Fruit fly (Drosophila melanogaster) whole organism, embryonic: Measurements from ENCODE around the gene CG3513.

ENCODE experiments used
- CG10147 ChIP-seq: fragments of 200-800 bp; sonication (Bioruptor generic); optimal IDR thresholded peaks from 2 replicates; lab custom pipeline; 2019; ENCODE audit warnings: missing biosample characterization, mild to moderate bottlenecking, missing genetic modification characterization, moderate library complexity
- CG10654 ChIP-seq: fragments of 200-800 bp; sonication (Bioruptor generic); optimal IDR thresholded peaks from 2 replicates; lab custom pipeline; 2016; ENCODE audit warnings: missing biosample characterization, missing genetic modification characterization
- CG11398 ChIP-seq: fragments of 200-800 bp; sonication (Bioruptor generic); optimal IDR thresholded peaks from 2 replicates; lab custom pipeline; 2016; ENCODE audit warnings: missing biosample characterization, missing genetic modification characterization
- CG12769 ChIP-seq: fragments of 200-800 bp; sonication (Bioruptor generic); optimal IDR thresholded peaks from 2 replicates; lab custom pipeline; 2019; ENCODE audit warnings: missing biosample characterization, mild to moderate bottlenecking, missing genetic modification characterization, moderate library complexity
- CG14441 ChIP-seq: fragments of 200-800 bp; sonication (Bioruptor generic); IDR thresholded peaks from 2 replicates; pipeline ENCODE4 v1.3.6; 2022; ENCODE audit warnings: missing biosample characterization, missing genetic modification characterization
- CG16779 ChIP-seq: fragments of 200-800 bp; sonication (Bioruptor generic); IDR thresholded peaks from 2 replicates; pipeline ENCODE4 v1.3.6; 2022; ENCODE audit warnings: missing biosample characterization, missing genetic modification characterization
- CG17568 ChIP-seq: fragments of 200-800 bp; sonication (Bioruptor generic); optimal IDR thresholded peaks from 2 replicates; lab custom pipeline; 2018; ENCODE audit warnings: missing biosample characterization, mild to moderate bottlenecking, missing genetic modification characterization, moderate library complexity
- CG31441 ChIP-seq: fragments of 200-800 bp; sonication (Bioruptor generic); IDR thresholded peaks from 2 replicates; pipeline ENCODE4 v1.3.6; 2022; ENCODE audit warnings: missing biosample characterization, missing genetic modification characterization
- CG34224 ChIP-seq: fragments of 200-800 bp; sonication (Bioruptor generic); IDR thresholded peaks from 3 replicates; pipeline ENCODE4 v1.3.6; 2022; ENCODE audit warnings: missing biosample characterization, missing genetic modification characterization; ENCODE audit not compliant: partially characterized antibody
- CG4617 ChIP-seq: fragments of 200-800 bp; sonication (Bioruptor generic); optimal IDR thresholded peaks from 3 replicates; lab custom pipeline; 2016; ENCODE audit warnings: missing biosample characterization, missing genetic modification characterization, borderline replicate concordance
- CG6175 ChIP-seq: fragments of 200-800 bp; sonication (Bioruptor generic); IDR thresholded peaks from 3 replicates; pipeline ENCODE4 v1.3.6; 2022; ENCODE audit warnings: missing biosample characterization, missing genetic modification characterization
- CG6765 ChIP-seq: fragments of 200-800 bp; sonication (Bioruptor generic); optimal IDR thresholded peaks from 3 replicates; lab custom pipeline; 2017; ENCODE audit warnings: missing biosample characterization, mild to moderate bottlenecking, missing genetic modification characterization
- CG6854 ChIP-seq: fragments of 200-800 bp; sonication (Bioruptor generic); optimal IDR thresholded peaks from 3 replicates; lab custom pipeline; 2017; ENCODE audit warnings: missing biosample characterization, mild to moderate bottlenecking, missing genetic modification characterization
- CG7271 ChIP-seq: fragments of 200-800 bp; sonication (Bioruptor generic); optimal IDR thresholded peaks from 2 replicates; lab custom pipeline; 2018; ENCODE audit warnings: missing biosample characterization, mild to moderate bottlenecking, missing genetic modification characterization, moderate library complexity
- CG7372 ChIP-seq: fragments of 200-800 bp; sonication (Bioruptor generic); IDR thresholded peaks from 2 replicates; pipeline ENCODE4 v1.3.6; 2022; ENCODE audit warnings: missing biosample characterization, missing genetic modification characterization
- CG7786 ChIP-seq: fragments of 200-800 bp; sonication (Bioruptor generic); optimal IDR thresholded peaks from 2 replicates; lab custom pipeline; 2016; ENCODE audit warnings: missing biosample characterization, missing genetic modification characterization
- CG9932 ChIP-seq: fragments of 200-800 bp; sonication (Bioruptor generic); IDR thresholded peaks from 2 replicates; pipeline ENCODE4 v1.3.6; 2022; ENCODE audit warnings: missing biosample characterization, missing genetic modification characterization
- D ChIP-seq, 2 experiments: fragments of 200-800 bp in 1 of 2; fragments of >200 bp in 1 of 2; sonication (Bioruptor generic) in 1 of 2; optimal IDR thresholded peaks; 2 replicates in 1 of 2; 3 replicates in 1 of 2; lab custom pipeline; 2017; ENCODE audit warnings: mild to moderate bottlenecking in 1 of 2, missing biosample characterization in 1 of 2, missing genetic modification characterization in 1 of 2, missing genetic modification reagents in 1 of 2
- HLH4C ChIP-seq: fragments of 200-800 bp; sonication (Bioruptor generic); IDR thresholded peaks from 3 replicates; pipeline ENCODE4 v1.3.6; 2022; ENCODE audit warnings: missing biosample characterization, missing genetic modification characterization; ENCODE audit not compliant: partially characterized antibody
- HLH54F ChIP-seq: fragments of 200-800 bp; sonication (Bioruptor generic); optimal IDR thresholded peaks from 3 replicates; lab custom pipeline; 2016; ENCODE audit warnings: missing biosample characterization, missing genetic modification characterization
- Hand ChIP-seq: fragments of 200-800 bp; sonication (Bioruptor generic); optimal IDR thresholded peaks from 2 replicates; lab custom pipeline; 2017; ENCODE audit warnings: mild to moderate bottlenecking, missing biosample characterization, missing genetic modification reagents, missing genetic modification characterization
- Hr3 ChIP-seq: fragments of 200-800 bp; sonication (Bioruptor generic); optimal IDR thresholded peaks from 3 replicates; lab custom pipeline; 2016; ENCODE audit warnings: missing biosample characterization, missing genetic modification characterization
- Kr ChIP-seq: fragments of 200-800 bp; sonication (Bioruptor generic); optimal IDR thresholded peaks from 2 replicates; lab custom pipeline; 2017; ENCODE audit warnings: missing biosample characterization, mild to moderate bottlenecking, missing genetic modification characterization
- Lpt ChIP-seq: fragments of >200 bp; optimal IDR thresholded peaks from 2 replicates; lab custom pipeline; 2018; ENCODE audit warnings: missing biosample characterization, missing genetic modification characterization
- NfI ChIP-seq: fragments of 200-800 bp; sonication (Bioruptor generic); optimal IDR thresholded peaks from 3 replicates; lab custom pipeline; 2018; ENCODE audit warnings: missing biosample characterization, mild to moderate bottlenecking, missing genetic modification characterization, moderate library complexity
- Side ChIP-seq: fragments of 200-800 bp; sonication (Bioruptor generic); optimal IDR thresholded peaks from 2 replicates; lab custom pipeline; 2016; ENCODE audit warnings: missing biosample characterization, missing genetic modification characterization
- Sin3A ChIP-seq: fragments of >200 bp; optimal IDR thresholded peaks from 2 replicates; lab custom pipeline; 2018
- Sry-β ChIP-seq: fragments of 200-800 bp; sonication (Bioruptor generic); optimal IDR thresholded peaks from 2 replicates; lab custom pipeline; 2018; ENCODE audit warnings: missing biosample characterization, mild to moderate bottlenecking, missing genetic modification characterization, moderate library complexity
- Ssrp ChIP-seq: fragments of 200-800 bp; sonication (Bioruptor generic); optimal IDR thresholded peaks from 2 replicates; lab custom pipeline; 2018; ENCODE audit warnings: missing biosample characterization, mild to moderate bottlenecking, missing genetic modification characterization, moderate library complexity
- Stat92E ChIP-seq, 3 experiments: fragments of >200 bp in 2 of 3; fragments of 200-800 bp in 1 of 3; sonication (Bioruptor generic) in 1 of 3; optimal IDR thresholded peaks; 2 replicates each; lab custom pipeline; 2017 to 2019; ENCODE audit warnings: missing biosample characterization in 3 of 3, missing genetic modification characterization in 3 of 3, mild to moderate bottlenecking in 1 of 3, moderate library complexity in 1 of 3
- TFAM ChIP-seq: fragments of 200-800 bp; sonication (Bioruptor generic); optimal IDR thresholded peaks from 2 replicates; lab custom pipeline; 2017; ENCODE audit warnings: missing biosample characterization, missing genetic modification characterization, inconsistent platforms
- ac ChIP-seq: fragments of 200-800 bp; sonication (Bioruptor generic); optimal IDR thresholded peaks from 3 replicates; lab custom pipeline; 2017; ENCODE audit warnings: missing biosample characterization, mild to moderate bottlenecking, missing genetic modification characterization
- aop ChIP-seq: fragments of 200-800 bp; sonication (Bioruptor generic); IDR thresholded peaks from 2 replicates; pipeline ENCODE4 v1.3.6; 2022; ENCODE audit warnings: missing biosample characterization, missing genetic modification characterization
- bab2 ChIP-seq: fragments of 200-800 bp; sonication (Bioruptor generic); optimal IDR thresholded peaks from 2 replicates; lab custom pipeline; 2016; ENCODE audit warnings: missing biosample characterization, missing genetic modification characterization
- cas ChIP-seq: fragments of 200-800 bp; sonication (Bioruptor generic); IDR thresholded peaks from 2 replicates; pipeline ENCODE4 v1.3.6; 2022; ENCODE audit warnings: missing biosample characterization, missing genetic modification characterization
- chn ChIP-seq: fragments of 200-800 bp; sonication (Bioruptor generic); optimal IDR thresholded peaks from 2 replicates; lab custom pipeline; 2016; ENCODE audit warnings: missing biosample characterization, missing genetic modification characterization
- en ChIP-seq: fragments of 200-800 bp; sonication (Bioruptor generic); optimal IDR thresholded peaks from 2 replicates; lab custom pipeline; 2016; ENCODE audit warnings: missing biosample characterization, missing genetic modification characterization
- gro ChIP-seq: fragments of 200-800 bp; sonication (Bioruptor generic); optimal IDR thresholded peaks from 2 replicates; lab custom pipeline; 2016; ENCODE audit warnings: missing biosample characterization, missing genetic modification characterization
- hb ChIP-seq: fragments of 200-800 bp; sonication (Bioruptor generic); IDR thresholded peaks from 3 replicates; pipeline ENCODE4 v1.3.6; 2022; ENCODE audit warnings: missing biosample characterization, missing genetic modification characterization; ENCODE audit not compliant: partially characterized antibody
- insv ChIP-seq, 2 experiments: fragments of 200-800 bp; sonication (Bioruptor generic); optimal IDR thresholded peaks; 3 replicates each; lab custom pipeline; 2016 to 2018; ENCODE audit warnings: missing biosample characterization in 2 of 2, missing genetic modification characterization in 2 of 2
- kni ChIP-seq: fragments of 200-800 bp; sonication (Bioruptor generic); optimal IDR thresholded peaks from 3 replicates; lab custom pipeline; 2017; ENCODE audit warnings: mild to moderate bottlenecking, missing biosample characterization, missing genetic modification reagents, missing genetic modification characterization
- nerfin-1 ChIP-seq: fragments of 200-800 bp; sonication (Bioruptor generic); optimal IDR thresholded peaks from 3 replicates; lab custom pipeline; 2019; ENCODE audit warnings: missing biosample characterization, mild to moderate bottlenecking, missing genetic modification characterization, moderate library complexity
- ranshi ChIP-seq: fragments of 200-800 bp; sonication (Bioruptor generic); IDR thresholded peaks from 2 replicates; pipeline ENCODE4 v1.3.6; 2022; ENCODE audit warnings: missing biosample characterization, missing genetic modification characterization
- sd ChIP-seq: fragments of 200-800 bp; sonication (Bioruptor generic); optimal IDR thresholded peaks from 3 replicates; lab custom pipeline; 2018; ENCODE audit warnings: missing biosample characterization, mild to moderate bottlenecking, missing genetic modification characterization, moderate library complexity
- shn ChIP-seq: fragments of 200-800 bp; sonication (Bioruptor generic); optimal IDR thresholded peaks from 3 replicates; lab custom pipeline; 2016; ENCODE audit warnings: missing biosample characterization, missing genetic modification characterization
- sob ChIP-seq: fragments of 200-800 bp; sonication (Bioruptor generic); IDR thresholded peaks from 2 replicates; pipeline ENCODE4 v1.3.6; 2022; ENCODE audit warnings: missing biosample characterization, missing genetic modification characterization
- unpg ChIP-seq: fragments of 200-800 bp; sonication (Bioruptor generic); optimal IDR thresholded peaks from 3 replicates; lab custom pipeline; 2018; ENCODE audit warnings: missing biosample characterization, mild to moderate bottlenecking, missing genetic modification characterization, moderate library complexity
- vfl ChIP-seq: fragments of 200-800 bp; sonication (Bioruptor generic); optimal IDR thresholded peaks from 2 replicates; lab custom pipeline; 2016; ENCODE audit warnings: missing biosample characterization, missing genetic modification characterization
- vnd ChIP-seq: fragments of 200-800 bp; sonication (Bioruptor generic); IDR thresholded peaks from 3 replicates; pipeline ENCODE4 v1.3.6; 2022; ENCODE audit warnings: missing biosample characterization, missing genetic modification characterization; ENCODE audit not compliant: partially characterized antibody
- wdn ChIP-seq: fragments of 200-800 bp; sonication (Bioruptor generic); IDR thresholded peaks from 2 replicates; pipeline ENCODE4 v1.3.6; 2022; ENCODE audit warnings: missing biosample characterization, missing genetic modification characterization

Gene CG3513

DNA sequence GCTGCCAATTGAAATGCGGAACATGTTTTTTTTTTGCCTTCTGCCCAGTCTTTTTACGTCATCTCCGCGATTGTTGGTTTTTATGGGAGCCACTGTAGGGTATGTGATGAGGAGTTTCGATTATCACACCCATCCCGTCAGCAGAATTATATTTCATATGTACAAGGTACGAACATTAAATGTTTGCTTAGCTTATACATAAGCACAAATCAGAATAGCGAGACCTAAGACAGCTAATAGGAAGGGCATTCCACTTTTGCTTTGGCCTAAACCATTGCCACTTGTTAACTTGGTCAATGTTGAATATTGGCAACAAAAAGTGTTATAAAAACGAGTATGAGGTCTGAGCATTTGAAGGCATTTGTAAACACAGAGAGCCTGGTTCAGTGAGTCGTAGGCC, 10.3 kb upstream of the CG3513 start, which contains the start of gene CG2816:
CG2816 (plus strand) TSS at position 400 of the 400 bp plus-strand sequence.
- TF ChIP-seq vnd (no peak), Kr (GFP tag; lab: Kevin White, UChicago) (no peak), CG6765 (GFP tag; lab: Kevin White, UChicago) (no peak), ranshi (no peak; the same call in 1 of the 2 replicates), CG4617 (GFP tag; lab: Kevin White, UChicago) (peak; percentile 18), sob (peak; percentile 93), CG16779 (GFP tag; lab: Robert Waterston, UW) (no peak), Sin3A (lab: Kevin White, UChicago) (no peak), Ssrp (tag; lab: Kevin White, UChicago) (no peak), wdn (GFP tag; lab: Robert Waterston, UW) (peak; percentile 81; the same call in 1 of the 2 replicates), CG34224 (GFP tag; lab: Robert Waterston, UW) (no peak), CG14441 (GFP tag; lab: Robert Waterston, UW) (peak; percentile 63; the same call in 1 of the 2 replicates), CG9932 (GFP tag; lab: Robert Waterston, UW) (peak; percentile 98), unpg (GFP tag; lab: Kevin White, UChicago) (peak; percentile 55), Hand (GFP tag; lab: Kevin White, UChicago) (no peak), hb (GFP tag; lab: Robert Waterston, UW) (no peak), CG6854 (GFP tag; lab: Kevin White, UChicago) (no peak), HLH4C (GFP tag; lab: Robert Waterston, UW) (no peak), ac (GFP tag; lab: Kevin White, UChicago) (no peak), CG31441 (no peak), cas (GFP tag; lab: Robert Waterston, UW) (peak; percentile 75; the same call in 1 of the 2 replicates), CG6175 (no peak), CG7372 (GFP tag; lab: Robert Waterston, UW) (peak; percentile 85), vfl (peak; percentile 89), CG7271 (tag; lab: Kevin White, UChicago) (no peak), Stat92E (GFP tag; optimal IDR thresholded peaks at IDR 0.05; lab: Kevin White, UChicago) (no peak), CG17568 (GFP tag; lab: Kevin White, UChicago) (no peak), chn (GFP tag; lab: Kevin White, UChicago) (peak; percentile 25), en (peak; percentile 7), CG10147 (GFP tag; lab: Kevin White, UChicago) (no peak), NfI (GFP tag; lab: Kevin White, UChicago) (peak; percentile 78), shn (peak; percentile 67), sd (peak; percentile 61), insv (GFP tag; optimal IDR thresholded peaks at IDR 0.05; lab: Kevin White, UChicago) (no peak), CG12769 (tag; lab: Kevin White, UChicago) (peak; percentile 95), Sry-β (no peak), CG10654 (GFP tag; lab: Kevin White, UChicago) (peak; percentile 32), Hr3 (GFP tag; lab: Kevin White, UChicago) (peak; percentile 52), gro (GFP tag; lab: Kevin White, UChicago) (peak; percentile 96), Side (peak; percentile 38), CG11398 (GFP tag; lab: Kevin White, UChicago) (no peak), kni (GFP tag; lab: Kevin White, UChicago) (no peak), aop (GFP tag; lab: Robert Waterston, UW) (no peak), CG7786 (GFP tag; lab: Kevin White, UChicago) (peak; percentile 89), bab2 (peak; percentile 0), HLH54F (GFP tag; lab: Kevin White, UChicago) (peak; percentile 72), TFAM (GFP tag; lab: Kevin White, UChicago) (no peak), D (optimal IDR thresholded peaks at IDR 0.05; lab: Kevin White, UChicago) (no peak), D (GFP tag; optimal IDR thresholded peaks at IDR 0.05; lab: Kevin White, UChicago) (no peak), Lpt (no peak), nerfin-1 (tag; lab: Kevin White, UChicago) (no peak)
